Worm (Caenorhabditis elegans): Measurements from ENCODE around the gene R10E9.3.

- TF ChIP-seq hnd-1 (tag; optimal IDR thresholded peaks at IDR 0.05) (no peak), tra-4 (tag; optimal IDR thresholded peaks at IDR 0.05) (no peak), pes-1 (GFP tag; IDR thresholded peaks at IDR 0.05) (no peak), ama-1 (optimal IDR thresholded peaks at IDR 0.05) (no peak), tbx-11 (GFP tag; IDR thresholded peaks at IDR 0.05) (no peak), hmbx-1 (tag; optimal IDR thresholded peaks at IDR 0.05) (no peak), sea-1 (GFP tag; conservative IDR thresholded peaks at IDR 0.05) (no peak), scrt-1 (GFP tag; IDR thresholded peaks at IDR 0.05) (no peak)
Measured at ce11 chrIII:3979980-3980631, 20.1 kb downstream of the R10E9.3 start.

All from whole organism, early embryonic.